Fruit fly (Drosophila melanogaster) whole organism, embryonic: ENCODE results near the gene Unc50.
A peak's percentile ranks its signal among the peaks of the same experiment; 100 is the strongest.

Source experiments
- Adf1 ChIP-seq: fragments of 200-800 bp; sonication (Bioruptor generic); IDR thresholded peaks from 2 replicates; pipeline ENCODE4 v1.3.6; 2022; ENCODE audit warnings: missing biosample characterization, missing genetic modification characterization
- Asciz ChIP-seq: fragments of 200-800 bp; sonication (Bioruptor generic); optimal IDR thresholded peaks from 2 replicates; lab custom pipeline; 2017; ENCODE audit warnings: missing biosample characterization, mild to moderate bottlenecking, missing genetic modification characterization, missing genetic modification reagents
- Atf3 ChIP-seq: fragments of 200-800 bp; sonication (Bioruptor generic); optimal IDR thresholded peaks from 3 replicates; lab custom pipeline; 2016; ENCODE audit warnings: missing biosample characterization, missing genetic modification characterization
- B-H2 ChIP-seq: fragments of 200-800 bp; sonication (Bioruptor generic); optimal IDR thresholded peaks from 2 replicates; lab custom pipeline; 2018; ENCODE audit warnings: missing biosample characterization, mild to moderate bottlenecking, missing genetic modification characterization
- Bteb2 ChIP-seq: fragments of 200-800 bp; sonication (Bioruptor generic); optimal IDR thresholded peaks from 2 replicates; lab custom pipeline; 2016; ENCODE audit warnings: missing biosample characterization, missing genetic modification characterization
- CG10274 ChIP-seq: fragments of 200-800 bp; sonication (Bioruptor generic); optimal IDR thresholded peaks from 3 replicates; lab custom pipeline; 2017; ENCODE audit warnings: missing biosample characterization, mild to moderate bottlenecking, missing genetic modification characterization
- CG10543 ChIP-seq: fragments of 200-800 bp; sonication (Bioruptor generic); optimal IDR thresholded peaks from 3 replicates; lab custom pipeline; 2017; ENCODE audit warnings: missing biosample characterization, mild to moderate bottlenecking, missing genetic modification characterization, moderate library complexity
- CG10565 ChIP-seq: fragments of 200-800 bp; sonication (Bioruptor generic); optimal IDR thresholded peaks from 3 replicates; lab custom pipeline; 2016; ENCODE audit warnings: missing biosample characterization, mild to moderate bottlenecking, missing genetic modification characterization
- CG13123 ChIP-seq: fragments of 200-800 bp; sonication (Bioruptor generic); optimal IDR thresholded peaks from 2 replicates; lab custom pipeline; 2016; ENCODE audit warnings: missing biosample characterization, missing genetic modification characterization
- CG14050 ChIP-seq: fragments of 200-800 bp; sonication (Bioruptor generic); IDR thresholded peaks from 3 replicates; pipeline ENCODE4 v1.3.6; 2022; ENCODE audit warnings: missing biosample characterization, missing genetic modification characterization
- CG1647 ChIP-seq: fragments of 200-800 bp; sonication (Bioruptor generic); optimal IDR thresholded peaks from 3 replicates; lab custom pipeline; 2016; ENCODE audit warnings: missing biosample characterization, missing genetic modification characterization
- CG16813 ChIP-seq: fragments of 200-800 bp; sonication (Bioruptor generic); IDR thresholded peaks from 3 replicates; pipeline ENCODE4 v1.3.6; 2022; ENCODE audit warnings: missing biosample characterization, missing genetic modification characterization; ENCODE audit not compliant: partially characterized antibody
- CG16815 ChIP-seq: fragments of 200-800 bp; sonication (Bioruptor generic); optimal IDR thresholded peaks from 3 replicates; lab custom pipeline; 2017; ENCODE audit warnings: missing biosample characterization, mild to moderate bottlenecking, missing genetic modification characterization
- CG18011 ChIP-seq: fragments of 200-800 bp; sonication (Bioruptor generic); optimal IDR thresholded peaks from 2 replicates; lab custom pipeline; 2017; ENCODE audit warnings: missing biosample characterization, missing genetic modification characterization, mild to moderate bottlenecking, moderate library complexity, missing genotype
- CG18262 ChIP-seq: fragments of 200-800 bp; optimal IDR thresholded peaks from 3 replicates; lab custom pipeline; 2019; ENCODE audit warnings: missing biosample characterization, mild to moderate bottlenecking, missing genetic modification characterization, moderate library complexity
- CG18619 ChIP-seq: fragments of 200-800 bp; sonication (Bioruptor generic); optimal IDR thresholded peaks from 3 replicates; lab custom pipeline; 2017; ENCODE audit warnings: missing biosample characterization, mild to moderate bottlenecking, missing genetic modification characterization
- CG30431 ChIP-seq: fragments of 200-800 bp; sonication (Bioruptor generic); optimal IDR thresholded peaks from 2 replicates; lab custom pipeline; 2017; ENCODE audit warnings: missing biosample characterization, missing genetic modification characterization
- CG6175 ChIP-seq: fragments of 200-800 bp; sonication (Bioruptor generic); IDR thresholded peaks from 3 replicates; pipeline ENCODE4 v1.3.6; 2022; ENCODE audit warnings: missing biosample characterization, missing genetic modification characterization
- CG6654 ChIP-seq: fragments of 200-800 bp; sonication (Bioruptor generic); optimal IDR thresholded peaks from 2 replicates; lab custom pipeline; 2017; ENCODE audit warnings: missing biosample characterization, mild to moderate bottlenecking, missing genetic modification characterization
- CG8281 ChIP-seq: fragments of 200-800 bp; sonication (Bioruptor generic); optimal IDR thresholded peaks from 2 replicates; lab custom pipeline; 2018; ENCODE audit warnings: missing biosample characterization, mild to moderate bottlenecking, missing genetic modification characterization, moderate library complexity
- CG8478 ChIP-seq: fragments of >200 bp; optimal IDR thresholded peaks from 2 replicates; lab custom pipeline; 2018
- Fer3 ChIP-seq: fragments of 200-800 bp; sonication (Bioruptor generic); optimal IDR thresholded peaks from 2 replicates; lab custom pipeline; 2018; ENCODE audit warnings: missing biosample characterization, mild to moderate bottlenecking, missing genetic modification characterization, moderate library complexity
- Gug ChIP-seq: fragments of 200-800 bp; sonication (Bioruptor generic); IDR thresholded peaks from 4 replicates; pipeline ENCODE4 v1.3.6; 2022; ENCODE audit warnings: missing biosample characterization, missing genetic modification characterization
- Mad ChIP-seq: fragments of 200-800 bp; sonication (Bioruptor generic); optimal IDR thresholded peaks from 2 replicates; lab custom pipeline; 2016; ENCODE audit warnings: missing biosample characterization, missing genetic modification characterization
- Myb ChIP-seq: fragments of 200-800 bp; sonication (Bioruptor generic); optimal IDR thresholded peaks from 2 replicates; lab custom pipeline; 2016; ENCODE audit warnings: missing biosample characterization, missing genetic modification characterization
- Poxn ChIP-seq: fragments of 200-800 bp; sonication (Bioruptor generic); IDR thresholded peaks from 2 replicates; pipeline ENCODE4 v1.3.6; 2022; ENCODE audit warnings: missing biosample characterization, missing genetic modification characterization
- Ptx1 ChIP-seq: fragments of 200-800 bp; sonication (Bioruptor generic); IDR thresholded peaks from 2 replicates; pipeline ENCODE4 v1.3.6; 2022; ENCODE audit warnings: missing biosample characterization, missing genetic modification characterization
- Scr ChIP-seq: fragments of 200-800 bp; sonication (Bioruptor generic); IDR thresholded peaks from 2 replicates; pipeline ENCODE4 v1.3.6; 2022; ENCODE audit warnings: missing biosample characterization, missing genetic modification characterization; ENCODE audit not compliant: partially characterized antibody
- Sox102F ChIP-seq: fragments of 200-800 bp; sonication (Bioruptor generic); optimal IDR thresholded peaks from 2 replicates; lab custom pipeline; 2018; ENCODE audit warnings: missing biosample characterization, mild to moderate bottlenecking, missing genetic modification characterization, moderate library complexity
- Taf1 ChIP-seq: fragments of 200-800 bp; sonication (Bioruptor generic); IDR thresholded peaks from 2 replicates; pipeline ENCODE4 v1.3.6; 2022; ENCODE audit warnings: missing biosample characterization, missing genetic modification characterization
- bigmax ChIP-seq: fragments of 200-800 bp; sonication (Bioruptor generic); optimal IDR thresholded peaks from 2 replicates; lab custom pipeline; 2018; ENCODE audit warnings: missing biosample characterization, mild to moderate bottlenecking, missing genetic modification characterization
- br ChIP-seq: fragments of >200 bp; optimal IDR thresholded peaks from 2 replicates; lab custom pipeline; 2017
- btn ChIP-seq: fragments of 200-800 bp; sonication (Bioruptor generic); optimal IDR thresholded peaks from 2 replicates; lab custom pipeline; 2016; ENCODE audit warnings: missing biosample characterization, missing genetic modification characterization
- cato ChIP-seq: fragments of 200-800 bp; sonication (Bioruptor generic); optimal IDR thresholded peaks from 2 replicates; lab custom pipeline; 2016; ENCODE audit warnings: missing biosample characterization, missing genetic modification characterization, borderline replicate concordance
- emc ChIP-seq: fragments of 200-800 bp; sonication (Bioruptor generic); optimal IDR thresholded peaks from 2 replicates; lab custom pipeline; 2016; ENCODE audit warnings: missing biosample characterization, missing genetic modification characterization
- grn ChIP-seq: fragments of 200-800 bp; sonication (Bioruptor generic); optimal IDR thresholded peaks from 3 replicates; lab custom pipeline; 2017; ENCODE audit warnings: missing biosample characterization, missing genetic modification characterization
- ham ChIP-seq: fragments of 200-800 bp; sonication (Bioruptor generic); IDR thresholded peaks from 2 replicates; pipeline ENCODE4 v1.3.6; 2022; ENCODE audit warnings: missing biosample characterization, missing genetic modification characterization
- kah ChIP-seq: fragments of 200-800 bp; sonication (Bioruptor generic); optimal IDR thresholded peaks from 2 replicates; lab custom pipeline; 2018; ENCODE audit warnings: missing biosample characterization, mild to moderate bottlenecking, missing genetic modification characterization
- nerfin-1 ChIP-seq: fragments of 200-800 bp; sonication (Bioruptor generic); optimal IDR thresholded peaks from 3 replicates; lab custom pipeline; 2019; ENCODE audit warnings: missing biosample characterization, mild to moderate bottlenecking, missing genetic modification characterization, moderate library complexity
- phol ChIP-seq: fragments of 200-800 bp; sonication (Bioruptor generic); optimal IDR thresholded peaks from 3 replicates; lab custom pipeline; 2018; ENCODE audit warnings: missing biosample characterization, mild to moderate bottlenecking, missing genetic modification characterization, moderate library complexity
- repo ChIP-seq: fragments of 200-800 bp; sonication (Bioruptor generic); optimal IDR thresholded peaks from 2 replicates; lab custom pipeline; 2016; ENCODE audit warnings: missing biosample characterization, missing genetic modification characterization
- sens-2 ChIP-seq: fragments of 200-800 bp; sonication (Bioruptor generic); IDR thresholded peaks from 2 replicates; pipeline ENCODE4 v1.3.6; 2022; ENCODE audit warnings: missing biosample characterization, missing genetic modification characterization
- sna ChIP-seq: fragments of 200-800 bp; sonication (Bioruptor generic); IDR thresholded peaks from 2 replicates; pipeline ENCODE4 v1.3.6; 2022; ENCODE audit warnings: missing biosample characterization, missing genetic modification characterization; ENCODE audit not compliant: partially characterized antibody
- sr ChIP-seq: fragments of 200-800 bp; sonication (Bioruptor generic); IDR thresholded peaks from 3 replicates; pipeline ENCODE4 v1.3.6; 2022; ENCODE audit warnings: missing biosample characterization, missing genetic modification characterization
- tin ChIP-seq: fragments of 200-800 bp; sonication (Bioruptor generic); optimal IDR thresholded peaks from 3 replicates; lab custom pipeline; 2016; ENCODE audit warnings: missing biosample characterization, missing genetic modification characterization
- tx ChIP-seq: fragments of 200-800 bp; sonication (Bioruptor generic); optimal IDR thresholded peaks from 2 replicates; lab custom pipeline; 2016; ENCODE audit warnings: missing biosample characterization, missing genetic modification characterization
- unpg ChIP-seq: fragments of 200-800 bp; sonication (Bioruptor generic); optimal IDR thresholded peaks from 3 replicates; lab custom pipeline; 2018; ENCODE audit warnings: missing biosample characterization, mild to moderate bottlenecking, missing genetic modification characterization, moderate library complexity
- usp ChIP-seq: fragments of >200 bp; optimal IDR thresholded peaks from 2 replicates; lab custom pipeline; 2017; ENCODE audit warnings: missing biosample characterization, missing genetic modification characterization
- vvl ChIP-seq: fragments of 200-800 bp; sonication (Bioruptor generic); IDR thresholded peaks from 2 replicates; pipeline ENCODE4 v1.3.6; 2022; ENCODE audit warnings: missing biosample characterization, missing genetic modification characterization
- zfh2 ChIP-seq: fragments of 200-800 bp; sonication (Bioruptor generic); optimal IDR thresholded peaks from 2 replicates; lab custom pipeline; 2016; ENCODE audit warnings: missing biosample characterization, missing genetic modification characterization

The Unc50 gene

dm6 chr3R:8670529-8671491, 5.6 kb downstream of the Unc50 start, which contains the start of gene p (continued):
- no peak for TF ChIP-seq CG14050
- peak; percentile 21 for TF ChIP-seq Fer3
- TF ChIP-seq sens-2, result peak; percentile 68
- no peak for TF ChIP-seq Mad (GFP tag; lab: Kevin White, UChicago)
- peak; percentile 32 for TF ChIP-seq Myb
- TF ChIP-seq Ptx1 (GFP tag; lab: Robert Waterston, UW), result 0 out of 2 replicates have a peak, but pooled peaks have one; percentile 43
- peak; percentile 6 for TF ChIP-seq CG16815
- TF ChIP-seq CG6654 (GFP tag; lab: Kevin White, UChicago), result no peak
- peak; percentile 58 for TF ChIP-seq unpg (GFP tag; lab: Kevin White, UChicago)
- no peak for TF ChIP-seq CG18619 (GFP tag; lab: Kevin White, UChicago)
- TF ChIP-seq grn (GFP tag; lab: Kevin White, UChicago), result peak; percentile 98
- no peak for TF ChIP-seq Gug
- no peak for TF ChIP-seq bigmax (GFP tag; lab: Kevin White, UChicago)
- no peak for TF ChIP-seq Atf3 (GFP tag; lab: Kevin White, UChicago)
- no peak for TF ChIP-seq cato (GFP tag; lab: Kevin White, UChicago)
- no peak for TF ChIP-seq Scr (GFP tag; lab: Robert Waterston, UW)
- no peak for TF ChIP-seq Poxn (GFP tag; lab: Robert Waterston, UW)
- TF ChIP-seq CG13123 (GFP tag; lab: Kevin White, UChicago), result no peak
- TF ChIP-seq repo (GFP tag; lab: Kevin White, UChicago), result peak; percentile 52
- TF ChIP-seq tx, result no peak
- TF ChIP-seq B-H2, result peak; percentile 36
- no peak for TF ChIP-seq sna (GFP tag; lab: Robert Waterston, UW)
- TF ChIP-seq CG18011 (GFP tag; lab: Kevin White, UChicago), result no peak
- peak; percentile 43 for TF ChIP-seq tin
- peak; percentile 63 for TF ChIP-seq CG10543 (GFP tag; lab: Kevin White, UChicago)
- peak; percentile 40 for TF ChIP-seq zfh2 (GFP tag; lab: Kevin White, UChicago)
- peak; percentile 30 for TF ChIP-seq kah
- TF ChIP-seq CG10274 (GFP tag; lab: Kevin White, UChicago), result peak; percentile 99
- peak; percentile 17 for TF ChIP-seq Bteb2
- no peak for TF ChIP-seq CG16813 (GFP tag; lab: Robert Waterston, UW)
- no peak for TF ChIP-seq CG8281 (tag; lab: Kevin White, UChicago)
- peak; percentile 41 for TF ChIP-seq CG18262
- TF ChIP-seq br (lab: Kevin White, UChicago), result no peak
- TF ChIP-seq CG6175 (GFP tag; lab: Robert Waterston, UW), result no peak
- TF ChIP-seq btn (GFP tag; lab: Kevin White, UChicago), result no peak
- TF ChIP-seq Sox102F (GFP tag; lab: Kevin White, UChicago), result peak; percentile 41
- no peak for TF ChIP-seq Adf1 (GFP tag; lab: Robert Waterston, UW)
- TF ChIP-seq CG30431 (GFP tag; lab: Kevin White, UChicago), result no peak
- no peak for TF ChIP-seq usp (GFP tag; lab: Kevin White, UChicago)
- TF ChIP-seq Taf1 (GFP tag; lab: Robert Waterston, UW), result no peak
- TF ChIP-seq sr (GFP tag; lab: Robert Waterston, UW), result no peak
- TF ChIP-seq ham (GFP tag; lab: Robert Waterston, UW), result no peak
- peak; percentile 57 for TF ChIP-seq nerfin-1 (tag; lab: Kevin White, UChicago)
- no peak for TF ChIP-seq CG10565 (GFP tag; lab: Kevin White, UChicago)
- peak; percentile 36 for TF ChIP-seq Asciz
- peak; percentile 51 for TF ChIP-seq vvl (GFP tag; lab: Robert Waterston, UW)
- TF ChIP-seq CG8478 (lab: Kevin White, UChicago), result no peak
- TF ChIP-seq emc (GFP tag; lab: Kevin White, UChicago), result peak; percentile 22
- TF ChIP-seq phol, result peak; percentile 38
- peak; percentile 30 for TF ChIP-seq CG1647 (GFP tag; lab: Kevin White, UChicago)
